Worm (Caenorhabditis elegans) whole organism, L3 larva: ENCODE results near the gene F47B8.14.
"Not testable (repeated sequence)": the region's sequence is repeated elsewhere in the genome, so short reads cannot be mapped to it uniquely, and the experiment has no call there.

Experiments
- aly-2 ChIP-seq: fragments of 150-350 bp; optimal IDR thresholded peaks from 2 replicates; lab custom pipeline; 2014; ENCODE audit warnings: missing biosample characterization, missing genetic modification characterization
- lin-39 ChIP-seq: fragments of 150-350 bp; optimal IDR thresholded peaks from 2 replicates; lab custom pipeline; 2018; ENCODE audit warnings: missing biosample characterization, missing genetic modification reagents, missing genetic modification characterization
- mdl-1 ChIP-seq: fragments of 150-350 bp; optimal IDR thresholded peaks from 2 replicates; lab custom pipeline; 2014; ENCODE audit warnings: missing biosample characterization, missing genetic modification characterization
- nhr-77 ChIP-seq: fragments of 150-350 bp; optimal IDR thresholded peaks from 2 replicates; lab custom pipeline; 2014; ENCODE audit warnings: missing biosample characterization, missing genetic modification characterization
- pqm-1 ChIP-seq: fragments of 150-350 bp; optimal IDR thresholded peaks from 2 replicates; lab custom pipeline; 2017; ENCODE audit warnings: missing biosample characterization, missing genetic modification characterization, inconsistent platforms
- skn-1 ChIP-seq: fragments of 150-350 bp; optimal IDR thresholded peaks from 2 replicates; lab custom pipeline; 2014; ENCODE audit warnings: missing biosample characterization, missing genetic modification characterization
- snpc-4 ChIP-seq: fragments of 150-350 bp; optimal IDR thresholded peaks from 2 replicates; lab custom pipeline; 2014; ENCODE audit warnings: missing biosample characterization, missing genetic modification characterization
- unc-62 ChIP-seq: fragments of 150-350 bp; sonication (generic microtip); optimal IDR thresholded peaks from 4 replicates; lab custom pipeline; 2014; ENCODE audit warnings: missing biosample characterization, missing genetic modification reagents, missing genetic modification characterization

ce11 chrV:14308164-14308563, 12.2 kb upstream of the F47B8.14 start, which contains the start of gene spig-5:
- TF ChIP-seq mdl-1; aly-2; snpc-4 (tag; lab: Kevin White, UChicago); skn-1; nhr-77; unc-62; pqm-1 (tag; lab: Kevin White, UChicago); lin-39 (tag; lab: Kevin White, UChicago): not testable (repeated sequence)
